Fruit fly (Drosophila melanogaster) whole organism, embryonic: ENCODE measurements around the gene eEF1delta.

Experiments used
- Atf3 ChIP-seq: fragments of 200-800 bp; sonication (Bioruptor generic); optimal IDR thresholded peaks from 3 replicates; lab custom pipeline; 2016; ENCODE audit warnings: missing biosample characterization, missing genetic modification characterization
- B-H1 ChIP-seq: fragments of 200-800 bp; sonication (Bioruptor generic); IDR thresholded peaks from 3 replicates; pipeline ENCODE4 v1.3.6; 2022; ENCODE audit warnings: missing biosample characterization, missing genetic modification characterization
- Bgb ChIP-seq: fragments of 200-800 bp; sonication (Bioruptor generic); IDR thresholded peaks from 2 replicates; pipeline ENCODE4 v1.3.6; 2022; ENCODE audit warnings: missing biosample characterization, missing genetic modification characterization; ENCODE audit not compliant: partially characterized antibody
- CG11247 ChIP-seq: fragments of 200-800 bp; sonication (Bioruptor generic); IDR thresholded peaks from 2 replicates; pipeline ENCODE4 v1.3.6; 2022; ENCODE audit warnings: missing biosample characterization, missing genetic modification characterization
- CG1647 ChIP-seq: fragments of 200-800 bp; sonication (Bioruptor generic); optimal IDR thresholded peaks from 3 replicates; lab custom pipeline; 2016; ENCODE audit warnings: missing biosample characterization, missing genetic modification characterization
- CG17359 ChIP-seq: fragments of 200-800 bp; sonication (Bioruptor generic); optimal IDR thresholded peaks from 3 replicates; lab custom pipeline; 2018; ENCODE audit warnings: missing biosample characterization, mild to moderate bottlenecking, missing genetic modification characterization, moderate library complexity
- CG17361 ChIP-seq: fragments of 200-800 bp; sonication (Bioruptor generic); IDR thresholded peaks from 3 replicates; pipeline ENCODE4 v1.3.6; 2022; ENCODE audit warnings: missing biosample characterization, missing genetic modification characterization
- CG17568 ChIP-seq: fragments of 200-800 bp; sonication (Bioruptor generic); optimal IDR thresholded peaks from 2 replicates; lab custom pipeline; 2018; ENCODE audit warnings: missing biosample characterization, mild to moderate bottlenecking, missing genetic modification characterization, moderate library complexity
- CG1792 ChIP-seq: fragments of 200-800 bp; sonication (Bioruptor generic); optimal IDR thresholded peaks from 2 replicates; lab custom pipeline; 2016; ENCODE audit warnings: missing biosample characterization, missing genetic modification characterization
- CG1832 ChIP-seq: fragments of 200-800 bp; sonication (Bioruptor generic); optimal IDR thresholded peaks from 2 replicates; lab custom pipeline; 2017; ENCODE audit warnings: missing biosample characterization, mild to moderate bottlenecking, missing genetic modification characterization, inconsistent platforms
- CG18476 ChIP-seq: fragments of 200-800 bp; sonication (Bioruptor generic); optimal IDR thresholded peaks from 2 replicates; lab custom pipeline; 2016; ENCODE audit warnings: missing biosample characterization, mild to moderate bottlenecking, missing genetic modification characterization
- CG18619 ChIP-seq: fragments of 200-800 bp; sonication (Bioruptor generic); optimal IDR thresholded peaks from 3 replicates; lab custom pipeline; 2017; ENCODE audit warnings: missing biosample characterization, mild to moderate bottlenecking, missing genetic modification characterization
- CG2129 ChIP-seq: fragments of 200-800 bp; sonication (Bioruptor generic); IDR thresholded peaks from 2 replicates; pipeline ENCODE4 v1.3.6; 2022; ENCODE audit warnings: missing biosample characterization, missing genetic modification characterization; ENCODE audit not compliant: partially characterized antibody
- CG2875 ChIP-seq: fragments of 200-800 bp; sonication (Bioruptor generic); optimal IDR thresholded peaks from 2 replicates; lab custom pipeline; 2017; ENCODE audit warnings: missing biosample characterization, mild to moderate bottlenecking, missing genetic modification characterization, missing genetic modification reagents
- CG3163 ChIP-seq: fragments of 200-800 bp; sonication (Bioruptor generic); optimal IDR thresholded peaks from 3 replicates; lab custom pipeline; 2016; ENCODE audit warnings: missing biosample characterization, missing genetic modification characterization
- CG4328 ChIP-seq: fragments of 200-800 bp; sonication (Bioruptor generic); optimal IDR thresholded peaks from 3 replicates; lab custom pipeline; 2017; ENCODE audit warnings: missing biosample characterization, missing genetic modification reagents, missing genetic modification characterization
- CG4404 ChIP-seq: fragments of 200-800 bp; sonication (Bioruptor generic); IDR thresholded peaks from 2 replicates; pipeline ENCODE4 v1.3.6; 2022; ENCODE audit warnings: missing biosample characterization, missing genetic modification characterization
- CG6175 ChIP-seq: fragments of 200-800 bp; sonication (Bioruptor generic); IDR thresholded peaks from 3 replicates; pipeline ENCODE4 v1.3.6; 2022; ENCODE audit warnings: missing biosample characterization, missing genetic modification characterization
- CG7357 ChIP-seq: fragments of 200-800 bp; sonication (Bioruptor generic); IDR thresholded peaks from 3 replicates; pipeline ENCODE4 v1.3.6; 2022; ENCODE audit warnings: missing biosample characterization, missing genetic modification characterization
- CG7556 ChIP-seq: fragments of 200-800 bp; sonication (Bioruptor generic); optimal IDR thresholded peaks from 2 replicates; lab custom pipeline; 2017; ENCODE audit warnings: missing biosample characterization, mild to moderate bottlenecking, missing genetic modification characterization
- CG7839 ChIP-seq: fragments of 200-800 bp; sonication (Bioruptor generic); optimal IDR thresholded peaks from 3 replicates; lab custom pipeline; 2018; ENCODE audit warnings: missing biosample characterization, mild to moderate bottlenecking, missing genetic modification characterization, moderate library complexity
- CG9876 ChIP-seq: fragments of 200-800 bp; sonication (Bioruptor generic); optimal IDR thresholded peaks from 2 replicates; lab custom pipeline; 2016; ENCODE audit warnings: missing biosample characterization, missing genetic modification characterization
- CHES-1-like ChIP-seq: fragments of 200-800 bp; sonication (Bioruptor generic); optimal IDR thresholded peaks from 2 replicates; lab custom pipeline; 2016; ENCODE audit warnings: missing biosample characterization, missing genetic modification characterization
- D19A ChIP-seq: fragments of 200-800 bp; optimal IDR thresholded peaks from 3 replicates; lab custom pipeline; 2019; ENCODE audit warnings: missing biosample characterization, mild to moderate bottlenecking, missing genetic modification characterization, moderate library complexity
- Dad ChIP-seq: fragments of 200-800 bp; sonication (Bioruptor generic); optimal IDR thresholded peaks from 3 replicates; lab custom pipeline; 2016; ENCODE audit warnings: missing biosample characterization, missing genetic modification characterization
- Ets65A ChIP-seq: fragments of 200-800 bp; sonication (Bioruptor generic); peaks from one replicate; lab custom pipeline; 2016; ENCODE audit warnings: missing biosample characterization, missing genetic modification characterization
- H15 ChIP-seq: fragments of 200-800 bp; sonication (Bioruptor generic); IDR thresholded peaks from 3 replicates; pipeline ENCODE4 v1.3.6; 2022; ENCODE audit warnings: missing biosample characterization, missing genetic modification characterization
- Mad ChIP-seq: fragments of 200-800 bp; sonication (Bioruptor generic); optimal IDR thresholded peaks from 2 replicates; lab custom pipeline; 2016; ENCODE audit warnings: missing biosample characterization, missing genetic modification characterization
- Poxn ChIP-seq: fragments of 200-800 bp; sonication (Bioruptor generic); IDR thresholded peaks from 2 replicates; pipeline ENCODE4 v1.3.6; 2022; ENCODE audit warnings: missing biosample characterization, missing genetic modification characterization
- Rx ChIP-seq: fragments of 200-800 bp; sonication (Bioruptor generic); IDR thresholded peaks from 2 replicates; pipeline ENCODE4 v1.3.6; 2022; ENCODE audit warnings: missing biosample characterization, missing genetic modification characterization
- Ssrp ChIP-seq: fragments of 200-800 bp; sonication (Bioruptor generic); optimal IDR thresholded peaks from 2 replicates; lab custom pipeline; 2018; ENCODE audit warnings: missing biosample characterization, mild to moderate bottlenecking, missing genetic modification characterization, moderate library complexity
- amos ChIP-seq: fragments of 200-800 bp; sonication (Bioruptor generic); IDR thresholded peaks from 2 replicates; pipeline ENCODE4 v1.3.6; 2022; ENCODE audit warnings: missing biosample characterization, missing genetic modification characterization; ENCODE audit not compliant: partially characterized antibody
- ase ChIP-seq: fragments of 200-800 bp; sonication (Bioruptor generic); IDR thresholded peaks from 3 replicates; pipeline ENCODE4 v1.3.6; 2022; ENCODE audit warnings: missing biosample characterization, missing genetic modification characterization
- chm ChIP-seq: fragments of 200-800 bp; sonication (Bioruptor generic); IDR thresholded peaks from 2 replicates; pipeline ENCODE4 v1.3.6; 2022; ENCODE audit warnings: missing biosample characterization, missing genetic modification characterization
- dpn ChIP-seq, 2 experiments: fragments of 200-800 bp; sonication (Bioruptor generic); optimal IDR thresholded peaks; 3 replicates each; lab custom pipeline; 2016; ENCODE audit warnings: missing biosample characterization in 2 of 2, missing genetic modification characterization in 2 of 2
- esg ChIP-seq: fragments of 200-800 bp; sonication (Bioruptor generic); conservative IDR thresholded peaks from 2 replicates; pipeline ENCODE4 v1.3.6; 2022; ENCODE audit warnings: missing biosample characterization, missing genetic modification characterization
- gt ChIP-seq: fragments of 200-800 bp; sonication (Bioruptor generic); IDR thresholded peaks from 2 replicates; pipeline ENCODE4 v1.3.6; 2022; ENCODE audit warnings: missing biosample characterization, missing genetic modification characterization
- hbn ChIP-seq: fragments of 200-800 bp; sonication (Bioruptor generic); IDR thresholded peaks from 2 replicates; pipeline ENCODE4 v1.3.6; 2022; ENCODE audit warnings: missing biosample characterization, missing genetic modification characterization; ENCODE audit not compliant: partially characterized antibody
- hkb ChIP-seq, 2 experiments: fragments of 200-800 bp in 1 of 2; fragments of >200 bp in 1 of 2; sonication (Bioruptor generic) in 1 of 2; IDR thresholded peaks in 1 of 2; optimal IDR thresholded peaks in 1 of 2; 2 replicates each; pipeline versions ENCODE4 v1.3.6 to Lab custom; 2017 to 2022; ENCODE audit warnings: missing biosample characterization in 1 of 2, missing genetic modification characterization in 1 of 2
- insv ChIP-seq, 2 experiments: fragments of 200-800 bp; sonication (Bioruptor generic); optimal IDR thresholded peaks; 3 replicates each; lab custom pipeline; 2016 to 2018; ENCODE audit warnings: missing biosample characterization in 2 of 2, missing genetic modification characterization in 2 of 2
- inv ChIP-seq: fragments of 200-800 bp; sonication (Bioruptor generic); IDR thresholded peaks from 2 replicates; pipeline ENCODE4 v1.3.6; 2022; ENCODE audit warnings: missing biosample characterization, missing genetic modification characterization; ENCODE audit not compliant: partially characterized antibody
- nerfin-1 ChIP-seq: fragments of 200-800 bp; sonication (Bioruptor generic); optimal IDR thresholded peaks from 3 replicates; lab custom pipeline; 2019; ENCODE audit warnings: missing biosample characterization, mild to moderate bottlenecking, missing genetic modification characterization, moderate library complexity
- pan ChIP-seq, 4 experiments: fragments of >200 bp in 3 of 4; fragments of 200-800 bp in 1 of 4; sonication (Bioruptor generic) in 1 of 4; optimal IDR thresholded peaks in 3 of 4; IDR thresholded peaks in 1 of 4; 2 replicates each; pipeline versions ENCODE4 v1.3.6 to Lab custom; 2017 to 2022; ENCODE audit warnings: missing biosample characterization in 2 of 4, missing genetic modification characterization in 2 of 4, mixed read lengths in 1 of 4
- sima ChIP-seq: fragments of 200-800 bp; sonication (Bioruptor generic); optimal IDR thresholded peaks from 2 replicates; lab custom pipeline; 2016; ENCODE audit warnings: missing biosample characterization, missing genetic modification characterization
- so ChIP-seq: fragments of 200-800 bp; sonication (Bioruptor generic); IDR thresholded peaks from 3 replicates; pipeline ENCODE4 v1.3.6; 2022; ENCODE audit warnings: missing biosample characterization, missing genetic modification characterization
- sqz ChIP-seq: fragments of 200-800 bp; sonication (Bioruptor generic); optimal IDR thresholded peaks from 3 replicates; lab custom pipeline; 2018; ENCODE audit warnings: missing biosample characterization, mild to moderate bottlenecking, missing genetic modification characterization
- stc ChIP-seq: fragments of 200-800 bp; sonication (Bioruptor generic); IDR thresholded peaks from 2 replicates; pipeline ENCODE4 v1.3.6; 2022; ENCODE audit warnings: missing biosample characterization, missing genetic modification characterization
- vvl ChIP-seq: fragments of 200-800 bp; sonication (Bioruptor generic); IDR thresholded peaks from 2 replicates; pipeline ENCODE4 v1.3.6; 2022; ENCODE audit warnings: missing biosample characterization, missing genetic modification characterization
- wor ChIP-seq: fragments of 200-800 bp; sonication (Bioruptor generic); IDR thresholded peaks from 2 replicates; pipeline ENCODE4 v1.3.6; 2022; ENCODE audit warnings: missing biosample characterization, missing genetic modification characterization
- zen ChIP-seq: fragments of 200-800 bp; sonication (Bioruptor generic); optimal IDR thresholded peaks from 3 replicates; lab custom pipeline; 2018; ENCODE audit warnings: missing biosample characterization, mild to moderate bottlenecking, missing genetic modification characterization, moderate library complexity

The eEF1delta gene

dm6 chr2L:10200847-10201246 lies 31.5 kb upstream of the eEF1delta start, which contains the start of the genes Ripalpha and RpL7 (continued):
- peak; percentile 99 for TF ChIP-seq CG9876 (GFP tag; lab: Kevin White, UChicago)
- peak; percentile 97 for TF ChIP-seq Atf3 (GFP tag; lab: Kevin White, UChicago)
- no peak for TF ChIP-seq pan (optimal IDR thresholded peaks at IDR 0.05; lab: Kevin White, UChicago)
- peak in 1 of 2 experiments; percentile 96 for TF ChIP-seq pan (GFP tag; optimal IDR thresholded peaks at IDR 0.05 in 1 of 2, IDR thresholded peaks at IDR 0.05 in 1 of 2)
- TF ChIP-seq CG1832: peak; percentile 64
- peak; percentile 97; the same call in 2 of the 3 replicates for TF ChIP-seq CG6175 (GFP tag; lab: Robert Waterston, UW)
- TF ChIP-seq CG17359 (tag; lab: Kevin White, UChicago): peak; percentile 96
- peak; percentile 87 for TF ChIP-seq gt (GFP tag; lab: Robert Waterston, UW)
- TF ChIP-seq CG7357 (GFP tag; lab: Robert Waterston, UW): peak; percentile 80
- peak; percentile 98 for TF ChIP-seq Rx (GFP tag; lab: Robert Waterston, UW)
- TF ChIP-seq Ssrp (tag; lab: Kevin White, UChicago): peak; percentile 84
- peak; percentile 99 for TF ChIP-seq CHES-1-like (GFP tag; lab: Kevin White, UChicago)
- peak; percentile 48 for TF ChIP-seq CG2129 (GFP tag; lab: Robert Waterston, UW)
- TF ChIP-seq hkb (optimal IDR thresholded peaks at IDR 0.05; lab: Kevin White, UChicago): peak; percentile 50
- peak; percentile 95 for TF ChIP-seq hkb (GFP tag; IDR thresholded peaks at IDR 0.05; lab: Robert Waterston, UW)
- peak; percentile 99 for TF ChIP-seq CG18619 (GFP tag; lab: Kevin White, UChicago)
- peak in 1 of 2 experiments; percentile 87 for TF ChIP-seq insv (GFP tag; optimal IDR thresholded peaks at IDR 0.05; lab: Kevin White, UChicago)
- peak; percentile 63 for TF ChIP-seq esg (GFP tag; lab: Robert Waterston, UW)
- TF ChIP-seq CG11247: peak; percentile 98
- TF ChIP-seq Mad (GFP tag; lab: Kevin White, UChicago): peak; percentile 99
- peak; percentile 92 for TF ChIP-seq CG18476 (GFP tag; lab: Kevin White, UChicago)
- TF ChIP-seq D19A (tag; lab: Kevin White, UChicago): peak; percentile 51
- peak; percentile 81 for TF ChIP-seq hbn (GFP tag; lab: Robert Waterston, UW)
- peak; percentile 85 for TF ChIP-seq CG4404 (GFP tag; lab: Robert Waterston, UW)
- TF ChIP-seq dpn (GFP tag; optimal IDR thresholded peaks at IDR 0.05; lab: Kevin White, UChicago): peak; percentile 95 to 98
- TF ChIP-seq nerfin-1 (tag; lab: Kevin White, UChicago): peak; percentile 91
- peak; percentile 97 for TF ChIP-seq H15 (GFP tag; lab: Robert Waterston, UW)
- peak; percentile 99 for TF ChIP-seq CG2875 (GFP tag; lab: Kevin White, UChicago)
- peak; percentile 98 for TF ChIP-seq CG1647 (GFP tag; lab: Kevin White, UChicago)
- peak; percentile 100 for TF ChIP-seq Ets65A (GFP tag; lab: Kevin White, UChicago)
- TF ChIP-seq ase (GFP tag; lab: Robert Waterston, UW): peak; percentile 94
- peak; percentile 90 for TF ChIP-seq stc (GFP tag; lab: Robert Waterston, UW)
- peak; percentile 89 for TF ChIP-seq B-H1
- TF ChIP-seq CG17361: peak; percentile 94
- TF ChIP-seq amos: peak; percentile 98
- peak; percentile 99 for TF ChIP-seq Dad (GFP tag; lab: Kevin White, UChicago)
- peak; percentile 97 for TF ChIP-seq CG1792 (GFP tag; lab: Kevin White, UChicago)
- TF ChIP-seq sqz: peak; percentile 96
- TF ChIP-seq CG3163: peak; percentile 92
- peak; percentile 98 for TF ChIP-seq Bgb
- peak; percentile 94 for TF ChIP-seq zen (tag; lab: Kevin White, UChicago)
- peak; percentile 97 for TF ChIP-seq so (GFP tag; lab: Robert Waterston, UW)
- TF ChIP-seq CG7556: peak; percentile 93
- TF ChIP-seq wor (GFP tag; lab: Robert Waterston, UW): peak; percentile 77
- TF ChIP-seq CG4328 (GFP tag; lab: Kevin White, UChicago): peak; percentile 99
- TF ChIP-seq CG7839: peak; percentile 90
- TF ChIP-seq Poxn (GFP tag; lab: Robert Waterston, UW): peak; percentile 90
- peak; percentile 95 for TF ChIP-seq CG17568 (GFP tag; lab: Kevin White, UChicago)
- peak; percentile 93 for TF ChIP-seq inv (GFP tag; lab: Robert Waterston, UW)
- peak; percentile 98 for TF ChIP-seq vvl (GFP tag; lab: Robert Waterston, UW)
- peak; percentile 96 for TF ChIP-seq sima (GFP tag; lab: Kevin White, UChicago)
- peak; percentile 99 for TF ChIP-seq chm
